Worm (Caenorhabditis elegans): ENCODE data around the gene Y36E3A.2.

DNA sequence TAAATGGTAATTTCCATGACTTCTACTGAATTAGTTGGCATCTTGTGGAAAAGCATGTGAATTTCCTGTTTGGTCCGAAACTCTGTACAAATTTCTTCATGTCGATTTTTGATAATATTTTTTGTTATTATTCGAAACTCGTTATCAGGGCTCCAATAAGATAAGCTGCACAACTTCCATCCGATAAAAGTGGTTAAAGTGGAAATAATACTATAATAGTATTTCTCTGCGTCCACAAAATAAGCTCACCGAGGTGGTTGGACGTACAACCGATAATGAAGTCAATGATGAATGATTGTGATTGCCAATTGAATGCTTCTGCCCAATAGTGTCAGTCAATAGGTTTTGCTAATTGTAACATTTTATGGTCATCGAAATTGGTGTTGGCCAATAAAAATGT lies 22.6 kb downstream of the Y36E3A.2 start, which contains the start of gene T26H5.4:
- TF ChIP-seq lin-13 (GFP tag; optimal IDR thresholded peaks at IDR 0.05) = no peak
- no peak for TF ChIP-seq unc-62 (GFP tag; optimal IDR thresholded peaks at IDR 0.05)
- no peak for TF ChIP-seq elt-3 (tag; optimal IDR thresholded peaks at IDR 0.05)
- no peak for TF ChIP-seq ztf-1 (GFP tag; conservative IDR thresholded peaks at IDR 0.05)
- TF ChIP-seq elt-1 (tag; optimal IDR thresholded peaks at IDR 0.05) = no peak
- TF ChIP-seq F13H6.1 (tag; optimal IDR thresholded peaks at IDR 0.05) = no peak
- no peak for TF ChIP-seq lsy-2 (tag; optimal IDR thresholded peaks at IDR 0.05)
- no peak for TF ChIP-seq unc-39 (tag; optimal IDR thresholded peaks at IDR 0.05)
- TF ChIP-seq nhr-6 (tag; optimal IDR thresholded peaks at IDR 0.05) = no peak
- TF ChIP-seq ztf-11 (tag; optimal IDR thresholded peaks at IDR 0.05) = no peak
- TF ChIP-seq egl-27 (tag; optimal IDR thresholded peaks at IDR 0.05) = no peak
- TF ChIP-seq ama-1 (optimal IDR thresholded peaks at IDR 0.05) = no peak
- no peak for TF ChIP-seq R02D3.7 (tag; optimal IDR thresholded peaks at IDR 0.05)

Data from whole organism, L2 larva.